Worm (Caenorhabditis elegans): ENCODE data around the gene F07A11.1.
A peak's percentile ranks its signal among the peaks of the same experiment; 100 is the strongest.

The F07A11.1 gene

ce11 chrII:11634057-11634676 is 42.2 kb upstream of the F07A11.1 start (continued):
- no peak for TF ChIP-seq ama-1 (optimal IDR thresholded peaks at IDR 0.05)
- TF ChIP-seq aha-1 (tag; optimal IDR thresholded peaks at IDR 0.05): no peak
- peak; percentile 95 for TF ChIP-seq nhr-85 (tag)
- TF ChIP-seq jun-1 (tag; optimal IDR thresholded peaks at IDR 0.05): peak; percentile 92
- no peak for TF ChIP-seq vab-15 (tag; optimal IDR thresholded peaks at IDR 0.05)
- peak; percentile 67 for TF ChIP-seq blmp-1 (tag; optimal IDR thresholded peaks at IDR 0.05)
- TF ChIP-seq Y116A8C.19 (tag; optimal IDR thresholded peaks at IDR 0.05; ENCODE audit: borderline replicate concordance): no peak
- TF ChIP-seq pqm-1 (tag; optimal IDR thresholded peaks at IDR 0.05): no peak
- peak; percentile 26 for TF ChIP-seq zag-1 (tag; optimal IDR thresholded peaks at IDR 0.05)
- TF ChIP-seq fos-1 (tag; optimal IDR thresholded peaks at IDR 0.05): peak; percentile 80
- peak; percentile 83 for TF ChIP-seq mef-2 (tag; optimal IDR thresholded peaks at IDR 0.05)
- TF ChIP-seq ces-1 (GFP tag; optimal IDR thresholded peaks at IDR 0.05): no peak
- TF ChIP-seq efl-1 (optimal IDR thresholded peaks at IDR 0.05): peak; percentile 77 to 92
- TF ChIP-seq efl-1 (GFP tag; optimal IDR thresholded peaks at IDR 0.05 in 1 of 2): peak; percentile 52 to 92
- TF ChIP-seq tbx-2 (tag; optimal IDR thresholded peaks at IDR 0.05): peak; percentile 89
- peak; percentile 34 for TF ChIP-seq elt-2 (tag; optimal IDR thresholded peaks at IDR 0.05)
- peak; percentile 74 for TF ChIP-seq egl-13 (tag; optimal IDR thresholded peaks at IDR 0.05)
- peak; percentile 70 for TF ChIP-seq lir-3 (tag; optimal IDR thresholded peaks at IDR 0.05; ENCODE audit: poor library complexity)
- peak; percentile 96 for TF ChIP-seq snu-23 (GFP tag; optimal IDR thresholded peaks at IDR 0.05)
- peak; percentile 66 for TF ChIP-seq dsc-1 (tag; optimal IDR thresholded peaks at IDR 0.05)
- TF ChIP-seq nhr-77 (tag; optimal IDR thresholded peaks at IDR 0.05): peak; percentile 84
- no peak for TF ChIP-seq ceh-90 (tag; optimal IDR thresholded peaks at IDR 0.05)
- TF ChIP-seq isw-1 (GFP tag; IDR thresholded peaks at IDR 0.05): peak; percentile 75
- TF ChIP-seq sox-4 (tag; optimal IDR thresholded peaks at IDR 0.05): no peak
- no peak for TF ChIP-seq nhr-12 (tag; optimal IDR thresholded peaks at IDR 0.05)
- peak; percentile 82 for TF ChIP-seq lin-13 (GFP tag; optimal IDR thresholded peaks at IDR 0.05)
- peak; percentile 23 for TF ChIP-seq efl-3 (GFP tag; optimal IDR thresholded peaks at IDR 0.05)
- TF ChIP-seq lin-35 (GFP tag; optimal IDR thresholded peaks at IDR 0.05): peak; percentile 64 to 83
- peak; percentile 73 for TF ChIP-seq mep-1 (tag; optimal IDR thresholded peaks at IDR 0.05)
- peak; percentile 95 for TF ChIP-seq nhr-71 (tag; optimal IDR thresholded peaks at IDR 0.05)
- no peak for TF ChIP-seq pag-3 (tag; optimal IDR thresholded peaks at IDR 0.05; ENCODE audit: borderline replicate concordance, insufficient read depth)
- TF ChIP-seq fkh-4 (tag; optimal IDR thresholded peaks at IDR 0.05; ENCODE audit: borderline replicate concordance): no peak
- peak; percentile 82 for TF ChIP-seq ceh-88 (GFP tag; IDR thresholded peaks at IDR 0.05)
- no peak for TF ChIP-seq unc-62 (GFP tag; optimal IDR thresholded peaks at IDR 0.05)
- TF ChIP-seq skn-1 (tag; optimal IDR thresholded peaks at IDR 0.05): peak; percentile 39
- TF ChIP-seq nhr-28 (tag; optimal IDR thresholded peaks at IDR 0.05): no peak
- TF ChIP-seq hlh-4 (tag; optimal IDR thresholded peaks at IDR 0.05): no peak
- peak; percentile 53 for TF ChIP-seq ceh-8 (GFP tag; optimal IDR thresholded peaks at IDR 0.05)
- no peak for TF ChIP-seq unc-30 (tag; optimal IDR thresholded peaks at IDR 0.05)
- TF ChIP-seq mab-9 (GFP tag; IDR thresholded peaks at IDR 0.05): peak; percentile 60; the same call in 1 of the 2 replicates
- TF ChIP-seq swsn-7 (tag; optimal IDR thresholded peaks at IDR 0.05): peak; percentile 89
- no peak for TF ChIP-seq hpl-2 (GFP tag; optimal IDR thresholded peaks at IDR 0.05)
- TF ChIP-seq lin-39 (tag; optimal IDR thresholded peaks at IDR 0.05): no peak

DNA sequence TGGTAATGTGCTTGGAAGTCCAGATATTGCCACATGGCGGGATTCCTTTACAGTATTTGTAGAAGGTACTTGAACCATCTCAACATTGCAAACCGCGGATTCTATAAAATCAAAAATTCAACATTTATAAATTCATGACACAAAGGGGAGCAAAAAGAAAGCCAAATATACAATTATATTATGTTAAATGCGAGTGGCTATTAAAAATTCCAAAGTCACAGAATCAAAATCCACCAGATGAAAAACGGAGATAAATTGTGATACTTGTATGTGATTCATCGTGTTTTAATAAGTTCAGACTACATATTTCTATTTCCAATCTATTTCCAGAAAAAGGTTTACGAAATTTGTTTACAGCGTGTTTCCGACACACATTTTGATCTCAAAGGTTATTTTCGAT is 41.6 kb upstream of the F07A11.1 start, which contains the start of gene din-1:
TSS of gene din-1 (minus strand) at position 101 of the 400 bp plus-strand sequence.
- no peak for TF ChIP-seq mep-1 (tag; optimal IDR thresholded peaks at IDR 0.05)
- no peak for TF ChIP-seq jun-1 (tag; optimal IDR thresholded peaks at IDR 0.05)
- TF ChIP-seq lin-15B (tag; optimal IDR thresholded peaks at IDR 0.05): no peak
- TF ChIP-seq Y116A8C.19 (tag; optimal IDR thresholded peaks at IDR 0.05; ENCODE audit: borderline replicate concordance): no peak
- no peak for TF ChIP-seq C34B4.2 (tag; optimal IDR thresholded peaks at IDR 0.05)
- no peak for TF ChIP-seq egl-13 (tag; optimal IDR thresholded peaks at IDR 0.05)
- no peak for TF ChIP-seq aha-1 (tag; optimal IDR thresholded peaks at IDR 0.05)
- TF ChIP-seq sup-37 (GFP tag; optimal IDR thresholded peaks at IDR 0.05): no peak
- TF ChIP-seq unc-62 (GFP tag; optimal IDR thresholded peaks at IDR 0.05): no peak
- TF ChIP-seq ces-1 (GFP tag; optimal IDR thresholded peaks at IDR 0.05): no peak
- no peak for TF ChIP-seq vab-15 (tag; optimal IDR thresholded peaks at IDR 0.05)
- no peak for TF ChIP-seq C04F5.9 (tag; optimal IDR thresholded peaks at IDR 0.05)
- TF ChIP-seq nhr-84 (tag; optimal IDR thresholded peaks at IDR 0.05): no peak

All from whole organism, L1 larva.